Fruit fly (Drosophila melanogaster) whole organism: Measurements from ENCODE around the gene Apl.
A peak's percentile ranks its signal among the peaks of the same experiment; 100 is the strongest.

Experiments used
- CG8478 ChIP-seq: fragments of >200 bp; optimal IDR thresholded peaks from 2 replicates; lab custom pipeline; 2018; ENCODE audit warnings: inconsistent platforms
- Dll ChIP-seq: fragments of >200 bp; optimal IDR thresholded peaks from 2 replicates; lab custom pipeline; 2017
- EcR ChIP-seq, 2 experiments: fragments of >200 bp; optimal IDR thresholded peaks; 2 replicates each; lab custom pipeline; 2017; ENCODE audit warnings: missing biosample characterization in 2 of 2, missing genetic modification characterization in 2 of 2, missing genetic modification reagents in 2 of 2
- pan ChIP-seq: fragments of >200 bp; optimal IDR thresholded peaks from 2 replicates; lab custom pipeline; 2017
- psq ChIP-seq: fragments of >200 bp; optimal IDR thresholded peaks from 2 replicates; lab custom pipeline; 2017
- usp ChIP-seq: fragments of >200 bp; optimal IDR thresholded peaks from 2 replicates; lab custom pipeline; 2017; ENCODE audit warnings: missing biosample characterization, missing genetic modification characterization, mixed read lengths

Gene Apl

DNA sequence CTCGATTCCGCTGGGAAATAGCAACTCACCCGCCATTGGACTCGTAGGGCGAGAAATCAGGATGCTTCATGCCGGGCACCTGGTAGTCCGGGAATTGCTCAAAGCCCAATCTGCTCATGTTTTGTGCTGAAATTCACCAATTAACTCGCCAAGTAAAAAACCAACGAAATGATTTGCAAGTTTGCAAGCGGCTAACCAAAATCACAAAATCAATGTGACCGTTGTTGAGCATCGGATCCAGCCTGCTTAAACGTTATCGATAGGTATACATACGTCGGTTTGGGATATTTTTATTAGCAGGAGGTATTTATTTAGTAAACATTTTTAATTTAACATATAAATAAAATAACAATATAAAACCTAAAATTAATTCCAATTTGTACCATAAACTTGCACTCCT lies 15.2 kb downstream of the Apl start, which contains the start of gene Prosbeta6:
Gene Prosbeta6 (minus strand): TSS at position 218 of the 400 bp plus-strand sequence.
- TF ChIP-seq CG8478 (lab: Kevin White, UChicago) (no peak), Dll (lab: Kevin White, UChicago) (no peak), usp (GFP tag; lab: Kevin White, UChicago) (no peak), EcR (GFP tag; optimal IDR thresholded peaks at IDR 0.05; lab: Kevin White, UChicago) (no peak), pan (lab: Kevin White, UChicago) (no peak), psq (lab: Kevin White, UChicago) (no peak)

DNA sequence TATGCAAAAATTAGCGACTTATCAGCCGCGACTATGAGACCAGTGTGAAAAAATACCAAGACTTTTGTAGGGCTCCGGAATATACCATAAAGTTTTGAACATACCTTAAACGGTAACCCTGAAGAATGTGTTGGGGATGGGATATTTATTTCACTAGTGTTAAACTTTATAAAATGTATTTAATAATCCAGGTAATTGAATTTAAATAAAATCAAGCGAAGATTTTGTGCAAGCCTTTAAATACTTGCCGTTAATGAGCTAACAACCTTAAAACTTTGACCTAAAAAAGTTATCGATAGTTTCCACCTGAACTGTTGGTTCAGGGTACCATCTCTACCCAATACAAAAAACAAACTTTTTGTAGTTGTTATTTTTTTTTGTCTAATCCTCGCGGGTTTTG lies 17.2 kb downstream of the Apl start, which contains the start of gene CG4101:
Gene CG4101 (plus strand): TSS at position 335 of the 400 bp plus-strand sequence.
- TF ChIP-seq psq (lab: Kevin White, UChicago): no peak
- TF ChIP-seq EcR (GFP tag; optimal IDR thresholded peaks at IDR 0.05; lab: Kevin White, UChicago): no peak
- no peak for TF ChIP-seq Dll (lab: Kevin White, UChicago)
- TF ChIP-seq usp (GFP tag; lab: Kevin White, UChicago): no peak
- TF ChIP-seq CG8478 (lab: Kevin White, UChicago): no peak
- no peak for TF ChIP-seq pan (lab: Kevin White, UChicago)

DNA sequence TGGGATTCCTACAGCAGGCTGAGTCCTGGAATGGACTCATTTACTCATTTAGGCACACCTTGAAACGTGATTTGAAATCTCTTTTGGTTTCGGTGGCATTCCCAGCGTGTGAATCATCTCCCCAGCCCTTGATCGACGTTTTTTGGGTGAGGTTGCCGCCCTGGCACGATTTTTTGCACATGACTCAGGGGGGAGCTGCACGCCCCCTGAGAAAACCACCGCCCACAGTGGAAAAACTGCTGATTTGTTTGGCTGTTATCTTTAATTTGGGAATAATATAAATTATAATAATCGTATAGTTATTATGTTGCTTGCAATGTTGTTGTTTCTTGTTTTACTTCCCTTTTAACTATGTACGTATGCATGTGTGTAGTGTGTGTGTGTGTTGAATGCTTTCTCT lies 18.0 kb downstream of the Apl start:
- TF ChIP-seq psq (lab: Kevin White, UChicago) (no peak), EcR (GFP tag; optimal IDR thresholded peaks at IDR 0.05; lab: Kevin White, UChicago) (no peak), CG8478 (lab: Kevin White, UChicago) (no peak), pan (lab: Kevin White, UChicago) (no peak), usp (GFP tag; lab: Kevin White, UChicago) (no peak), Dll (lab: Kevin White, UChicago) (no peak)

DNA sequence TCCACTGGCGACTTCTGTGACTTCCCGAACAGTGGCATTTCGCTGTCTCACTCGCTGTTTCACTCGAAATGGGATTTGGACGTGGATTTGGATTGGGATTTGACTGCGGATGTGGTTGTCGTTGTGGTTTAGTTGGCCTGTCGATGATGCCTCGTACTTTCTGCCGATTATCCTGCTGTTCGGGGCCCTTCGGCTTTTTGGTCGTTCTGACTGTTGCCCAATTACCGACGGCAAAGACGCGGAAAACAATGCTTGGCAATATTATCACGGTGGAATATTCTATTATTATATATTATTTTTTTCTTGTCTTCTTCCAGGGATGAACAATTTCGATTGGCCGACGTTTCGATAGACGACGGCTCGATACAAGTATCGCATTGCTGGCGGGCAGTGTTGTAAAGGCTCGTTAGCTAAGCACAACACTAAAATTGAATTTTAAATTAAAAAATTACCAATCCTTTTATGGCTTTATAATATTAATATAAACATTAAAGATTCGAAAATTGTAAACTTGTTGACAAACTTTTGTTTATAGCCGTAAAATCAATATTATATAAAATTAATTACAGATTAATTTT lies 20.2 kb downstream of the Apl start, which contains the start of gene Mo25:
Gene Mo25 (minus strand): TSS at position 341 of the 578 bp plus-strand sequence.
- TF ChIP-seq CG8478 (lab: Kevin White, UChicago): peak; percentile 18
- TF ChIP-seq usp (GFP tag; lab: Kevin White, UChicago): no peak
- no peak for TF ChIP-seq Dll (lab: Kevin White, UChicago)
- TF ChIP-seq EcR (GFP tag; optimal IDR thresholded peaks at IDR 0.05; lab: Kevin White, UChicago): no peak

DNA sequence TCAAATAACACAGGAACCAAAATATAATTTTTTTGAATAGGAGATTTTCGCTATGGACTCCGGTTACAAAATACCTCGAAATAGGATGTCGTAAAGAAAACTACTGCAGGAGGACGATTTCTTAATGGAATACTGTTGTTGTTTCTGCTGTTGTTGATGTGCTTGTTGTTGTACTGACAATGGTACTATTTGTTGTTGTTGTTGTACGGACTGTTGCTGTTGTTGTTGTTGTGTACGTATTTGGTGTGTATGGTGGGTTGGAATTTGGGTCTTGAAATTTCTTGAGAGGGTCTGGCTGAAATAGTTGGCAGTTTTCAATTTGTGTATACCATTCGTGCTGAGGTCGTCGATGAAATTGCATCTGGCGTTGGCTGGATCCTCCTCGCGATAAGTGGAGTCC lies 31.2 kb downstream of the Apl start:
- TF ChIP-seq pan (lab: Kevin White, UChicago): no peak
- TF ChIP-seq psq (lab: Kevin White, UChicago): no peak
- no peak for TF ChIP-seq EcR (GFP tag; optimal IDR thresholded peaks at IDR 0.05; lab: Kevin White, UChicago)
- TF ChIP-seq Dll (lab: Kevin White, UChicago): no peak
- TF ChIP-seq CG8478 (lab: Kevin White, UChicago): no peak
- no peak for TF ChIP-seq usp (GFP tag; lab: Kevin White, UChicago)

DNA sequence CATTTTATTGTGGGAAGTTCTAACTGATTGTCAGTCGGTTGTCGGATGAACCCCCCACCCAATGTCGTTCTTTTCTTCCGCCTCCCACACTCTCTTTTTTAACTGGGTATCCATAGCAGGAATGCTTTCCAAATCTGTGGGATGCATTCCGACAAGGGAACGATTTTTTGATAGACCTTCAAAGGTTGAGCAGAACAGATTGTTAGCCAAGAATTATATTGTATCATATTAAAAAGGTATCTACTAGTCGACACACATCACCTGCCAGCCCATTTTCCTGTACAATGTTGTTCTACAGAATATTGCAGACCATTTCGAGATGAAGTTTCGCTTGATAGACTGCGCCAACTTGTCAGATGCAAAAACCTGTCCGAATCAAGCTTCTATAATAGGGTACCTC lies 34.8 kb downstream of the Apl start:
- TF ChIP-seq Dll (lab: Kevin White, UChicago) (no peak), psq (lab: Kevin White, UChicago) (no peak), CG8478 (lab: Kevin White, UChicago) (no peak), pan (lab: Kevin White, UChicago) (no peak), EcR (GFP tag; optimal IDR thresholded peaks at IDR 0.05; lab: Kevin White, UChicago) (no peak), usp (GFP tag; lab: Kevin White, UChicago) (no peak)

DNA sequence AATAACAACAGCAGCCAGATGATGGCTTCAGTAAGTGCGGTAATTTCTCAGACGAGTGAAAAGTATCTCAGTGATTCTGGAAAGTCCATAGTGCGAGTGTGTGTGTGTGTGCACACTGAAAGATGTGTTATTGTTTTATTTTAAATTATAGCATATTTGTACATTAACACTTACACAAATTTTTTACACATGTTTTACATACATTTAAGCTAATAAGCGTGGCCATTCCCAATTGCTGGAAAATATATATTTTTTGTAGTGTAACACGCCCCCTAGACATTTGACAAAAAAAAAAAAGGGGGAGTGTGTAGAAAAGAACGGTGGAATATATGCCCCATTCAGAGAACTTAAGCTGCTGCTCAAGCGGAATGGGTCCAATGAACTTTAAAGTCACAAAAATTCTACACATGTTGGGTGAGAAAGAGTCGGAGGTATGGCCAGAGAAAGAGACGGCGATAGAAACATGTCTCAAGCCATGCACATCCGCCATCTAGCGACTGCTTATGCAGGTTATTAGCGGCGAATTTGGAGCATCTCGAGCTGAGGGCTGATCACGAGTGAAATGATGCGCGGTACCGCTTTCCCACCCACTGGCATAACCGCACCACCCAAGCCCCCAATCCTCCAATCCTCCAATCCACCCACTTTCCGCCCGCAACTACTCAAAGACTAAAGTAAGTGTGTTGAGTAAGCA lies 37.0 kb downstream of the Apl start:
- TF ChIP-seq CG8478 (lab: Kevin White, UChicago) (no peak), usp (GFP tag; lab: Kevin White, UChicago) (no peak), EcR (GFP tag; optimal IDR thresholded peaks at IDR 0.05; lab: Kevin White, UChicago) (no peak), Dll (lab: Kevin White, UChicago) (no peak), psq (lab: Kevin White, UChicago) (no peak), pan (lab: Kevin White, UChicago) (no peak)

DNA sequence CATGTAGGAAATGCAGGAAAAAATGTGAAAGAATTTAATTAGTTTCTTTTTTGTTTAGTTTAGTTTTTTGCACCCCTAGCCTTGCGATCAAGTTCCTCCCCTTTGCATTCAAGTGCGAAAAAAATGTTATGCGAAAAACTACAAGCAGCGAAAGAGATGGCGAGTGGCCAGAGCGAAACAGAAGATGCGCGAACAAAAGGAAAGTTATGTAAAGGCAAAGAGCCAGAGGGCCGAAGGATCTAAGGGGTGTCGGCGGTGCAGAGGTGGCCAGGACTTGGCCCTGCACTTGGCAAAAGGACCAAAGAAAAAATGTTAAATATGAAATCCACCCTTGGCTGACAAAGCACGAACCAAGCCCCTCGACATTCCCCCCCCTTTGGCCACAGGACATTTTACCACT lies 39.1 kb downstream of the Apl start:
- TF ChIP-seq Dll (lab: Kevin White, UChicago) (no peak), pan (lab: Kevin White, UChicago) (no peak), EcR (GFP tag; optimal IDR thresholded peaks at IDR 0.05; lab: Kevin White, UChicago) (no peak), usp (GFP tag; lab: Kevin White, UChicago) (no peak), CG8478 (lab: Kevin White, UChicago) (no peak), psq (lab: Kevin White, UChicago) (no peak)

DNA sequence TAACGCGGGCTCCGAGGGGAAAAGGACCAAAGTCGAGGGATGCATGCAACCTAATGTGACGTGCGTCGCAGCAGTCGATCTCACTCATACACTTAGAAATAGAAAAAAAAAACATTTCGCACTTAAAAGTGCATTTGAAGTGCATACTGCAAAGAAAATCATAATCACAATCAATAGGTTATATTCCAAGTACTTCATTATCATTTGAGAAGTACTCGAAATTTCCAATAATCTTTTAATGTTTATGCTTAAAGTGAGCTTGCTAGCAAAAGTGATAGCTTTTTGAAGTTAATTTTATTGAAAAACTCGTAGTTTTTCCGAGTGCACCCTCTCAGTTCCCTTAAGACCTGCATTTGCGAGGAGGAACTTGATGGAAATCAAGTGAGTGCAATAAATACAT lies 39.5 kb downstream of the Apl start:
- no peak for TF ChIP-seq Dll (lab: Kevin White, UChicago)
- TF ChIP-seq psq (lab: Kevin White, UChicago): no peak
- no peak for TF ChIP-seq CG8478 (lab: Kevin White, UChicago)
- TF ChIP-seq EcR (GFP tag; optimal IDR thresholded peaks at IDR 0.05; lab: Kevin White, UChicago): no peak
- TF ChIP-seq pan (lab: Kevin White, UChicago): no peak
- TF ChIP-seq usp (GFP tag; lab: Kevin White, UChicago): no peak

DNA sequence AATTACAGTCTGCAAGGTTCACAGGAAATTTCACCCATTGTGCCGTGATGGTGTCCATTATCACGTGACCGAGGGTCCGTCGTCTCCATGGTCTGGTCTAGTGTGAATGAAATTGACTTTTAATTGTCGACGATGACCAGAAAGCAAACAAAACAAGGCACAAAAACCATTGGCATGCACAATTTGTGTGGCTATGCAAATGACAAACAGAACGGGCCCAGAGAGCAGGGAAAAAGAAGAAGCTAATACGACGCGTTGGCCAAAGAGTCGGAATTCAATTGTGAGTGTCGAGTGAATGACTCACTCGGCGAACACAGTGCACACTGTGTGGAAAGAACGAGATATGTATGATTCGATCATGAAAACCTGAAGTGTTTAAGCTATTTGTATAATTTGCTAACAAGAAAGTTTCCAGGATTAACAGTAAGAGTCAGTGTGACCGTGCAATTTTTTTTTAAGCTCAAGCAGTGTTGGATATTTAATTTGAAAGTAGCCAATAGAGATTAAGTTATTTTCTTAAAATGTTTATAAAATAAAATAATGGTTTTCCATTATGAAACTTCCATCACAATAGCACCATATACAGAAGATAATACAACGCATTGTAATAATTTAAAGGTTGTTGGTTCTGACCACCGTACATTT lies 40.7 kb downstream of the Apl start:
- no peak for TF ChIP-seq pan (lab: Kevin White, UChicago)
- no peak for TF ChIP-seq EcR (GFP tag; optimal IDR thresholded peaks at IDR 0.05; lab: Kevin White, UChicago)
- no peak for TF ChIP-seq usp (GFP tag; lab: Kevin White, UChicago)
- no peak for TF ChIP-seq psq (lab: Kevin White, UChicago)
- TF ChIP-seq Dll (lab: Kevin White, UChicago): no peak
- TF ChIP-seq CG8478 (lab: Kevin White, UChicago): no peak
